Worm (Caenorhabditis elegans) whole organism, mixed stage, embryonic: Measurements from ENCODE around the gene nhr-197.

Experiments used
- bed-3 ChIP-seq: fragments of 200-800 bp; sonication (Bioruptor generic); optimal IDR thresholded peaks from 3 replicates; lab custom pipeline; 2018; ENCODE audit warnings: mild to moderate bottlenecking, missing genetic modification characterization, moderate library complexity, missing compliant biosample characterization
- blmp-1 ChIP-seq: fragments of 150-350 bp; optimal IDR thresholded peaks from 2 replicates; lab custom pipeline; 2014; ENCODE audit warnings: missing biosample characterization, missing genetic modification characterization
- elt-1 ChIP-seq: sonication (generic microtip); optimal IDR thresholded peaks from 2 replicates; lab custom pipeline; 2017; ENCODE audit warnings: missing genetic modification characterization, mild to moderate bottlenecking, missing compliant biosample characterization, antibody characterized with exemption, moderate library complexity, borderline replicate concordance; ENCODE audit not compliant: insufficient read depth
- elt-3 ChIP-seq: fragments of 150-350 bp; optimal IDR thresholded peaks from 2 replicates; lab custom pipeline; 2014; ENCODE audit warnings: missing biosample characterization, missing genetic modification characterization
- lin-13 ChIP-seq: fragments of 150-350 bp; optimal IDR thresholded peaks from 2 replicates; lab custom pipeline; 2014; ENCODE audit warnings: missing biosample characterization, missing genetic modification characterization
- nhr-12 ChIP-seq: fragments of 150-350 bp; optimal IDR thresholded peaks from 2 replicates; lab custom pipeline; 2014; ENCODE audit warnings: missing biosample characterization, missing genetic modification characterization
- nhr-2 ChIP-seq: fragments of 150-350 bp; optimal IDR thresholded peaks from 2 replicates; lab custom pipeline; 2014; ENCODE audit warnings: missing biosample characterization, missing genetic modification characterization
- nhr-76 ChIP-seq: sonication (generic microtip); optimal IDR thresholded peaks from 2 replicates; lab custom pipeline; 2017; ENCODE audit warnings: missing biosample characterization, missing genetic modification characterization
- pha-4 ChIP-seq: fragments of 150-350 bp; optimal IDR thresholded peaks from 2 replicates; lab custom pipeline; 2018; ENCODE audit warnings: missing biosample characterization, missing genetic modification reagents, missing genetic modification characterization
- snpc-4 ChIP-seq: fragments of 150-350 bp; optimal IDR thresholded peaks from 2 replicates; lab custom pipeline; 2014; ENCODE audit warnings: missing biosample characterization, missing genetic modification characterization
- unc-39 ChIP-seq: fragments of 150-350 bp; optimal IDR thresholded peaks from 2 replicates; lab custom pipeline; 2014; ENCODE audit warnings: missing biosample characterization, missing genetic modification characterization
- unc-62 ChIP-seq: fragments of 150-350 bp; optimal IDR thresholded peaks from 2 replicates; lab custom pipeline; 2014; ENCODE audit warnings: missing biosample characterization, missing genetic modification reagents, missing genetic modification characterization

- TF ChIP-seq snpc-4 = no peak
- TF ChIP-seq blmp-1 (tag; lab: Kevin White, UChicago) = no peak
- no peak for TF ChIP-seq lin-13 (tag; lab: Kevin White, UChicago)
- no peak for TF ChIP-seq bed-3 (GFP tag; lab: Kevin White, UChicago)
- TF ChIP-seq pha-4 (tag; lab: Kevin White, UChicago) = no peak
- TF ChIP-seq elt-1 = no peak
- TF ChIP-seq elt-3 = no peak
- no peak for TF ChIP-seq nhr-76 (tag; lab: Kevin White, UChicago)
- no peak for TF ChIP-seq unc-62
- no peak for TF ChIP-seq nhr-12 (tag; lab: Kevin White, UChicago)
- TF ChIP-seq unc-39 (tag; lab: Kevin White, UChicago) = no peak
- TF ChIP-seq nhr-2 (tag; lab: Kevin White, UChicago) = no peak
These were observed 24.6 kb downstream of the nhr-197 start for ce11 chrV:15712385-15712784.
